Fruit fly (Drosophila melanogaster) whole organism, adult: ENCODE measurements around the gene MtnA.

ENCODE experiments used
- CG14711 ChIP-seq: fragments of 200-800 bp; sonication (Bioruptor generic); optimal IDR thresholded peaks from 2 replicates; lab custom pipeline; 2018; ENCODE audit warnings: missing biosample characterization, mild to moderate bottlenecking, missing genetic modification characterization, moderate library complexity
- CG1620 ChIP-seq: fragments of 200-800 bp; sonication (Bioruptor generic); optimal IDR thresholded peaks from 2 replicates; lab custom pipeline; 2016; ENCODE audit warnings: missing biosample characterization, missing genetic modification characterization
- CG5204 ChIP-seq: fragments of 200-800 bp; sonication (Bioruptor generic); optimal IDR thresholded peaks from 2 replicates; lab custom pipeline; 2016; ENCODE audit warnings: missing biosample characterization, missing genetic modification characterization
- CG7045 ChIP-seq: fragments of 200-800 bp; sonication (Bioruptor generic); optimal IDR thresholded peaks from 2 replicates; lab custom pipeline; 2017; ENCODE audit warnings: missing biosample characterization, mild to moderate bottlenecking, missing genetic modification characterization
- CG7101 ChIP-seq: fragments of 200-800 bp; sonication (Bioruptor generic); optimal IDR thresholded peaks from 2 replicates; lab custom pipeline; 2018; ENCODE audit warnings: missing biosample characterization, mild to moderate bottlenecking, missing genetic modification characterization, moderate library complexity
- Hr96 ChIP-seq: fragments of 200-800 bp; sonication (Bioruptor generic); optimal IDR thresholded peaks from 2 replicates; lab custom pipeline; 2016; ENCODE audit warnings: missing biosample characterization, missing genetic modification characterization
- Mnt ChIP-seq: fragments of 200-800 bp; sonication (Bioruptor generic); optimal IDR thresholded peaks from 2 replicates; lab custom pipeline; 2016; ENCODE audit warnings: missing biosample characterization, mild to moderate bottlenecking, missing genetic modification characterization
- cnc ChIP-seq, 2 experiments: fragments of >200 bp; optimal IDR thresholded peaks; 2 replicates each; lab custom pipeline; 2017
- kay ChIP-seq: fragments of 200-800 bp; sonication (Bioruptor generic); peaks from one replicate; lab custom pipeline; 2016; ENCODE audit warnings: missing biosample characterization, missing genetic modification characterization, borderline replicate concordance
- pad ChIP-seq: fragments of 200-800 bp; sonication (Bioruptor generic); optimal IDR thresholded peaks from 3 replicates; lab custom pipeline; 2017; ENCODE audit warnings: missing biosample characterization, missing genetic modification characterization, mild to moderate bottlenecking, moderate library complexity, missing genetic modification reagents

DNA sequence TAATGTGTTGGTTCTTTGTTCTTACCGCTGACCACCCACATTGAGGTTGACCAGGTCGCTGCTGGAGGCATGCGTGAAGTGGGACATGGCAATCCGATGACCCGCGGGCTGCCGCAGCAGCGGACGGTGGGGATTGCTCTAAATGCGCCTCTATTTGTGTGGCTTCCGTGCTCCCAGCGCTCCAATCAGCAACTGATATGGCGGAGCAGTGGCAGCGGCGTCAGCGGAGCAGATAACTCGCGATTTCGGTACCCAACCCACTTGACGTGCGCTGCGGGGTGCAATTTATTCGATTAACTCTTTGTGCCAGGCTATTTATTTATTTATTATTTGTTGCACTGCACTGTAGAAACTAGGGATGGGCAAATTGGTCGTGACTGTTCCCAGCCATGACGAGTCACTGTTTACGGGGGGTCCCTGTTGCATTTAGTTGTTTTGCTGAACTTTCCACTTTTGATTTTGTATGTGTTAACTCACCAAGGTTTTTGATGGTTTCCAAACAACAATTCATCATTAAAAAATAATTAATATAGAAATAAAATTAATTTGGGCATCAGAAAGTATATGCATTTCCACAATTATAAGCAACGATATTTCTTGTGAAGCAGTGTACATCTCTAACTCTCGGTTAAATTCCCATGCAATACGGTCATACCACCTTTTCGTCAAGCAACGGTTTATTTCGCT, 16.6 kb upstream of the MtnA start, which contains the start of the genes CG9467 and CG8526:
- peak; percentile 64 for TF ChIP-seq CG7045 (GFP tag; lab: Kevin White, UChicago)
- peak; percentile 66 for TF ChIP-seq CG14711
- no peak for TF ChIP-seq kay (GFP tag; lab: Kevin White, UChicago)
- TF ChIP-seq Mnt (GFP tag; lab: Kevin White, UChicago) = peak; percentile 63
- no peak for TF ChIP-seq CG5204 (GFP tag; lab: Kevin White, UChicago)
- peak; percentile 65 for TF ChIP-seq pad
- peak; percentile 68 for TF ChIP-seq CG7101 (tag; lab: Kevin White, UChicago)
- no peak for TF ChIP-seq cnc (optimal IDR thresholded peaks at IDR 0.05; lab: Kevin White, UChicago)
- TF ChIP-seq CG1620 = peak; percentile 63
- no peak for TF ChIP-seq Hr96 (GFP tag; lab: Kevin White, UChicago)
